Fruit fly (Drosophila melanogaster) whole organism, pupa: ENCODE results near the gene trbd.

Source experiments
- CG10348 ChIP-seq: fragments of 200-800 bp; sonication (Bioruptor generic); IDR thresholded peaks from 2 replicates; pipeline ENCODE4 v1.3.6; 2022; ENCODE audit warnings: missing biosample characterization, missing genetic modification characterization
- CG12605 ChIP-seq: fragments of 200-800 bp; sonication (Bioruptor generic); IDR thresholded peaks from 2 replicates; pipeline ENCODE4 v1.3.6; 2022; ENCODE audit warnings: missing biosample characterization, missing genetic modification characterization
- CG13204 ChIP-seq: fragments of 200-800 bp; sonication (Bioruptor generic); optimal IDR thresholded peaks from 2 replicates; lab custom pipeline; 2018; ENCODE audit warnings: missing biosample characterization, mild to moderate bottlenecking, missing genetic modification characterization, moderate library complexity
- CG14655 ChIP-seq: fragments of 200-800 bp; sonication (Bioruptor generic); optimal IDR thresholded peaks from 3 replicates; lab custom pipeline; 2017; ENCODE audit warnings: mild to moderate bottlenecking, missing biosample characterization, missing genetic modification reagents, missing genetic modification characterization
- CG15710 ChIP-seq: fragments of 200-800 bp; sonication (Bioruptor generic); optimal IDR thresholded peaks from 2 replicates; lab custom pipeline; 2018; ENCODE audit warnings: missing biosample characterization, mild to moderate bottlenecking, missing genetic modification characterization, moderate library complexity
- CG17806 ChIP-seq: fragments of 200-800 bp; sonication (Bioruptor generic); optimal IDR thresholded peaks from 2 replicates; lab custom pipeline; 2018; ENCODE audit warnings: missing biosample characterization, mild to moderate bottlenecking, missing genetic modification characterization, moderate library complexity
- CG32121 ChIP-seq: fragments of 200-800 bp; sonication (Bioruptor generic); IDR thresholded peaks from 2 replicates; pipeline ENCODE4 v1.3.6; 2022; ENCODE audit warnings: missing biosample characterization, missing genetic modification characterization
- CG34367 ChIP-seq: fragments of 200-800 bp; sonication (Bioruptor generic); optimal IDR thresholded peaks from 2 replicates; lab custom pipeline; 2018; ENCODE audit warnings: missing biosample characterization, mild to moderate bottlenecking, missing genetic modification characterization
- CG4496 ChIP-seq: fragments of 200-800 bp; sonication (Bioruptor generic); IDR thresholded peaks from 3 replicates; pipeline ENCODE4 v1.3.6; 2022; ENCODE audit warnings: missing biosample characterization, missing genetic modification characterization
- CG8159 ChIP-seq: fragments of 200-800 bp; sonication (Bioruptor generic); optimal IDR thresholded peaks from 3 replicates; lab custom pipeline; 2018; ENCODE audit warnings: missing biosample characterization, mild to moderate bottlenecking, missing genetic modification characterization, moderate library complexity
- CG8301 ChIP-seq: fragments of 200-800 bp; sonication (Bioruptor generic); optimal IDR thresholded peaks from 2 replicates; lab custom pipeline; 2018; ENCODE audit warnings: missing biosample characterization, mild to moderate bottlenecking, missing genetic modification characterization
- CG9948 ChIP-seq: fragments of 200-800 bp; sonication (Bioruptor generic); optimal IDR thresholded peaks from 2 replicates; lab custom pipeline; 2018; ENCODE audit warnings: missing biosample characterization, mild to moderate bottlenecking, missing genetic modification characterization, moderate library complexity
- D1 ChIP-seq: fragments of 200-800 bp; sonication (Bioruptor generic); optimal IDR thresholded peaks from 2 replicates; lab custom pipeline; 2018; ENCODE audit warnings: missing biosample characterization, mild to moderate bottlenecking, missing genetic modification characterization, moderate library complexity
- EcR ChIP-seq: fragments of 200-800 bp; sonication (Bioruptor generic); optimal IDR thresholded peaks from 3 replicates; lab custom pipeline; 2019; ENCODE audit warnings: missing biosample characterization, missing genetic modification characterization, mild to moderate bottlenecking, moderate library complexity, missing genetic modification reagents
- Ets98B ChIP-seq: fragments of 200-800 bp; sonication (Bioruptor generic); IDR thresholded peaks from 2 replicates; pipeline ENCODE4 v1.3.6; 2022; ENCODE audit warnings: missing biosample characterization, missing genetic modification characterization
- Pif1A ChIP-seq: fragments of 200-800 bp; sonication (Bioruptor generic); optimal IDR thresholded peaks from 3 replicates; lab custom pipeline; 2016; ENCODE audit warnings: missing biosample characterization, missing genetic modification characterization
- Pif1B ChIP-seq: fragments of 200-800 bp; sonication (Bioruptor generic); optimal IDR thresholded peaks from 3 replicates; lab custom pipeline; 2016; ENCODE audit warnings: missing biosample characterization, missing genetic modification characterization
- Snoo ChIP-seq: fragments of 200-800 bp; sonication (Bioruptor generic); optimal IDR thresholded peaks from 3 replicates; lab custom pipeline; 2017; ENCODE audit warnings: missing biosample characterization, mild to moderate bottlenecking, missing genetic modification characterization, inconsistent platforms
- fd96Ca ChIP-seq: fragments of 200-800 bp; sonication (Bioruptor generic); IDR thresholded peaks from 3 replicates; pipeline ENCODE4 v1.3.6; 2022; ENCODE audit warnings: missing biosample characterization, missing genetic modification characterization
- gl ChIP-seq: fragments of 200-800 bp; sonication (Bioruptor generic); optimal IDR thresholded peaks from 2 replicates; lab custom pipeline; 2018; ENCODE audit warnings: missing biosample characterization, mild to moderate bottlenecking, missing genetic modification characterization
- rn ChIP-seq: fragments of 200-800 bp; sonication (Bioruptor generic); IDR thresholded peaks from 2 replicates; pipeline ENCODE4 v1.3.6; 2022; ENCODE audit warnings: missing biosample characterization, missing genetic modification characterization

The trbd gene

DNA sequence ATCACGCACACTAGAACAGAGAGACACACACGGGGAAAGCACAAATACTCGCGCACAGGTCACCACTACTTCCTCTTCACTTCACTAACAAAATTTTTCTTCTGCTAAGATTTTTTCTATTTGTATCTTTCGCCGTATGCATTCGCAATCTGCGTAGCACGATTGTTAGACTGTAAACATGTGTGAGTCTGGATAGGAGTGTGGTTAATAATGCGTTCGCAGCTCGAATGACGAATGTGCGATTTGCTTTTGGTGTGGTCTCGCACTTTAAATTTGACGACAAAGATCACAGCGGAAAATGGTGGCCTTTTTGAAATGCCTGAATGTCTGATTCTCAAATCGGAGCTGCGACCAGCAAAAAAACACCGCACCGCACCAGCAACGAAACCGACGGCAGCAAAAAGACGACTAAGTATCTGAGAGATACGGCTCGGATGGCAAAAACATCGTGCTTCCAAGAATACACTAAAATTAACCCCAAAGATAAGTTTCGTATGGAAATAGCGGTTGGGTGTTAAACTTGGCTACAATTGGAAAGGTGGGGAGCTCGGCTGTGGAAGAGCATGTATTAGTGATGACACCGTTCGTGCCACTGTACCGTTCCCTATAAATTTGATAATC, 5.7 kb downstream of the trbd start, which contains the start of gene Unc-115a:
TSS of gene Unc-115a (minus strand) at position 410 of the 621 bp plus-strand sequence.
- TF ChIP-seq gl (tag; lab: Kevin White, UChicago) (peak; percentile 43), CG17806 (tag; lab: Kevin White, UChicago) (peak; percentile 6), CG32121 (GFP tag; lab: Robert Waterston, UW) (no peak), Pif1A (GFP tag; lab: Kevin White, UChicago) (no peak), CG8159 (tag; lab: Kevin White, UChicago) (no peak), Ets98B (GFP tag; lab: Robert Waterston, UW) (no peak), CG34367 (peak; percentile 35), CG9948 (tag; lab: Kevin White, UChicago) (no peak), CG15710 (tag; lab: Kevin White, UChicago) (peak; percentile 21), EcR (no peak), rn (GFP tag; lab: Robert Waterston, UW) (no peak), Snoo (tag; lab: Kevin White, UChicago) (peak; percentile 36), Pif1B (GFP tag; lab: Kevin White, UChicago) (no peak), CG4496 (GFP tag; lab: Robert Waterston, UW) (no peak)

- peak; percentile 27 for TF ChIP-seq EcR
- TF ChIP-seq CG4496 (GFP tag; lab: Robert Waterston, UW) = no peak
- TF ChIP-seq Ets98B (GFP tag; lab: Robert Waterston, UW) = no peak
- TF ChIP-seq CG15710 (tag; lab: Kevin White, UChicago) = no peak
These were observed 6.4 kb downstream of the trbd start for dm6 chr3R:9704183-9705007.

DNA sequence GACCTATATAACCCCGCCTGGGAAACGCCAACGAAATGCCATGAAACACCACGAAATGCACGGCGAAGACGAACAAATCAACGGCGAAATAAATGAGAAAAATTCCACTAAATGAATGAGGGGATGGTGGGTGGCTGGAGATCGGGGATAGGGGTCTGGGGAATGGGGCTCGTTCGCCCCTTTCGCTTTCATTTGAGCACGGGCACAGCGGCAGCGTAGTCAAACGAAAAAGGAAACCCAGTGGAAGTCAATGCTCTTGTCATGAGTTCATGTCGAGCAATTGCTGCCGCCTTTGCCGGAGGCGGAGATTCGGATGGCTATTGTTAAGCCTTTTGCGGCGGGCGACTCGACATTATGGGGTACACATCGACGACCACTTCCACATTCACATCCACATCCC, 7.6 kb downstream of the trbd start:
- TF ChIP-seq CG34367 (no peak), rn (GFP tag; lab: Robert Waterston, UW) (no peak), CG10348 (no peak), EcR (peak; percentile 68), CG32121 (GFP tag; lab: Robert Waterston, UW) (no peak), CG14655 (no peak), CG4496 (GFP tag; lab: Robert Waterston, UW) (no peak)

DNA sequence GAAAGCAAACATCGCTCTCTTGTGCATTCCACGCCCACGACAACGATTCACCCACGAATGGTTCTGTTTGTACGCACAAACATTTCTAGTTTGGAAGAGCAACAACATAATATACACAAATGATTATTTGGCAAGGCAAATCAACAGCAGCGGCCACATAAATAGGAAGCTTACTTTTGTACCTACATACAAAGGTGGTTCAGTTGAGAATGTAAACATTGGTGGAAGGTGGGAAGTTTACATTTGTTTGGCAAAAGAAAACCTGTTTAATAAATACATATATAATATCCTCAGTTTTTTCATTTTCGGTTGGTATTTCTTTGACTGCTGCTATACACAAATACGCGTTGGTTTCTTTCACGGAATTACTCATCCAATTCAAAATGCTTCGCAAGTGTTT, 8.3 kb downstream of the trbd start:
- TF ChIP-seq Pif1B (GFP tag; lab: Kevin White, UChicago) = peak; percentile 37
- TF ChIP-seq CG17806 (tag; lab: Kevin White, UChicago) = peak; percentile 38
- no peak for TF ChIP-seq CG12605 (GFP tag; lab: Robert Waterston, UW)
- peak; percentile 67 for TF ChIP-seq CG14655
- no peak for TF ChIP-seq D1 (tag; lab: Kevin White, UChicago)
- TF ChIP-seq CG32121 (GFP tag; lab: Robert Waterston, UW) = no peak
- TF ChIP-seq CG9948 (tag; lab: Kevin White, UChicago) = peak; percentile 30
- peak; percentile 33 for TF ChIP-seq CG8159 (tag; lab: Kevin White, UChicago)
- TF ChIP-seq fd96Ca (GFP tag; lab: Robert Waterston, UW) = no peak
- TF ChIP-seq CG10348 = no peak
- no peak for TF ChIP-seq CG4496 (GFP tag; lab: Robert Waterston, UW)
- TF ChIP-seq Snoo (tag; lab: Kevin White, UChicago) = peak; percentile 27
- peak; percentile 71 for TF ChIP-seq CG8301 (tag; lab: Kevin White, UChicago)
- TF ChIP-seq CG15710 (tag; lab: Kevin White, UChicago) = peak; percentile 12
- TF ChIP-seq CG34367 = peak; percentile 7

dm6 chr3R:9701897-9702296, 8.9 kb downstream of the trbd start:
- TF ChIP-seq EcR (peak; percentile 30), CG13204 (no peak)

DNA sequence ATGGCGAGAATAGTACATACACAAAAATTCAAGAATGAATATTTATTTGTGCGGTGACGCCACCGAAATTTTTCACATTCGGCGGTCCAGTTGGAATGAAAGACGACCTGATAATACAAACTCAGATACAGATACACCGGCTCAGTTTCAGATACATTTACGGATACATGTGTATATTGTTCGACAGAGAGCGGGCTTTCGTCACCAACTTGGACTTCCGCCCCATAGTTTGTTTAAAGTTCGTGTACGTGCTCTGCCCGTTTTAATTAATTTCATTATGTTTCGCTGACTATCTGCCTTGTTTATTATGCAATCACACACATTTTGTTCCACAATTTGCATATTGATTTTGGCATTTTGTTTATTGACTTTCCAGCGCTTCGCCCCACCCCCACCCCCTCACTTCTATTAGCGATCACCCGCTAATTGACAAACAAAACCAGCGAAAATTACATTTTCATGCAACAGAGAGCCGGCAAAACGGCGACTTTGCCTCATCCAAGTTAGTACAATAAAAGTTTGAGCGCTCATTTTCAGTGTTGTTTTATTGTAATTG, 9.6 kb downstream of the trbd start:
- TF ChIP-seq Pif1B (GFP tag; lab: Kevin White, UChicago) = no peak

DNA sequence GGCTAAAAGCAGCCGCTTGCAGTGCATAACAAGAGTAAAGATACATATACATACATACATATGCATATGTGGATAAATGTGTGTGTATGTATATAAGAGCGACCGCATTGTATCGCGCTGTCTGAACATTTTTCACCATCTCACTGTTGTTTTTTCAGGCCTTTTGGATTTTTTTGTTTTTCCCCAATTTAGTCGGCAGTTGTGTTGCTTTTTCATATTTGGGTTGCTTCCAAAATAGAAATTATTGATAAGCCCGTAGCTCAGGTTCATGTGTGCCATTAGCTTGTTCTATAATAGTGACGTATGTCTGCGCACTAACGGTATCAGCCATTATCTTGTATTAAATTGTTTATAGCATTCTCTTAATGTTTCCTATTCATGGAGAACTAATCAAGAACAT, 10.3 kb downstream of the trbd start:
- TF ChIP-seq CG4496 (GFP tag; lab: Robert Waterston, UW) (no peak), CG17806 (tag; lab: Kevin White, UChicago) (no peak), Pif1A (GFP tag; lab: Kevin White, UChicago) (no peak), D1 (tag; lab: Kevin White, UChicago) (no peak), CG13204 (no peak), CG9948 (tag; lab: Kevin White, UChicago) (no peak), CG12605 (GFP tag; lab: Robert Waterston, UW) (no peak), CG15710 (tag; lab: Kevin White, UChicago) (no peak), CG14655 (no peak), Snoo (tag; lab: Kevin White, UChicago) (no peak), fd96Ca (GFP tag; lab: Robert Waterston, UW) (no peak), rn (GFP tag; lab: Robert Waterston, UW) (no peak)
